Worm (Caenorhabditis elegans): Measurements from ENCODE around the gene nlp-18.

DNA sequence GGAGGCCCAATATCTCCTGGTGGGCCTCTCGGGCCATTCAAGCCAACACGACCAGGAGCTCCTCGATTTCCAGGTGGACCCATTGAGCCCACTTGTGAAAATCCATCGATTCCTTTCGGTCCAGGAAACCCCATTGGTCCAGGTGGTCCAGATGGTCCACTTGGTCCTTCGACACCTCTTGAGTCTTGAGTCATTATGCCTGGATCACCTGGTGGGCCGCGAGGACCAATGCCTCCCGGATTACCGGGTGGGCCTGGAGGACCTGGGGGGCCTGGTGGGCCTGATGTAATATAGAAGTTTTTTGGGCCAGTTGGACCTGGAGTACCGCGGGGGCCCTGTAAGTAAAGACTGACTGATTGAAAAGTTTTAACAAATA, 14.0 kb upstream of the nlp-18 start:
- TF ChIP-seq dao-5 (tag; optimal IDR thresholded peaks at IDR 0.05), result no peak
- TF ChIP-seq W03F9.2 (tag; optimal IDR thresholded peaks at IDR 0.05), result no peak
